Worm (Caenorhabditis elegans) whole organism, young adult: ENCODE data around the gene C31G12.3.

Source experiments
- F33H1.4 ChIP-seq: fragments of 200-800 bp; sonication (Bioruptor generic); IDR thresholded peaks from 2 replicates; pipeline ENCODE4 v1.3.6; 2022; ENCODE audit warnings: missing genetic modification reagents, missing genetic modification characterization, missing compliant biosample characterization
- ceh-100 ChIP-seq: fragments of 200-800 bp; sonication (Bioruptor generic); IDR thresholded peaks from 2 replicates; pipeline ENCODE4 v1.3.6; 2022; ENCODE audit warnings: missing genetic modification reagents, missing genetic modification characterization, missing compliant biosample characterization
- dpl-1 ChIP-seq: fragments of 150-350 bp; optimal IDR thresholded peaks from 2 replicates; lab custom pipeline; 2014; ENCODE audit warnings: missing biosample characterization, missing genetic modification reagents, missing genetic modification characterization
- tbx-9 ChIP-seq: sonication (generic microtip); optimal IDR thresholded peaks from 2 replicates; lab custom pipeline; 2016; ENCODE audit warnings: borderline replicate concordance, missing genetic modification characterization, inconsistent platforms, missing compliant biosample characterization
- ztf-18 ChIP-seq: sonication (generic microtip); optimal IDR thresholded peaks from 2 replicates; lab custom pipeline; 2016; ENCODE audit warnings: missing genotype, mild to moderate bottlenecking, missing genetic modification characterization, missing compliant biosample characterization

DNA sequence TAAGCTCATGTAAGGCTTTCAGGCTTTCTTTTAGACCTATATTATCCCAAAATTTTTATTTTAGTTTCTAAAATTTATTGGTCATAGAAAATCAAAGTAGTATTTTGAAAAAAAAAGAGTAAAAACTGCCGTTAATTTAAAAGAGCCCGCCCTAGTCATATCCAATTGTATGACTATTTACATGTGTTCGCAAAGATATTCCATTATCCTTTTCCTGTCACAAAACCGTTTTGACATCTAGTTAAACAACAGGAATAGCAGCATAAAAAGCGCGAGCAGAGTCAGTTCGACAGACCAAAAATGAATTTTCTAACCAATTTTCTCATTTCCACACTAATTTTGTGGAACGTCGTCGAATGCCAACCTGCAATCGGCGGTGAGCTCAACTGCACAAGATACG is 10.0 kb downstream of the C31G12.3 start, which contains the start of gene F16H6.3:
- TF ChIP-seq ceh-100: no peak
- TF ChIP-seq dpl-1 (GFP tag; lab: Kevin White, UChicago): no peak
- no peak for TF ChIP-seq ztf-18 (tag; lab: Kevin White, UChicago)
- TF ChIP-seq F33H1.4: no peak
- no peak for TF ChIP-seq tbx-9 (tag; lab: Kevin White, UChicago)
